Fruit fly (Drosophila melanogaster): ENCODE measurements around the gene CG13901.

Gene CG13901

DNA sequence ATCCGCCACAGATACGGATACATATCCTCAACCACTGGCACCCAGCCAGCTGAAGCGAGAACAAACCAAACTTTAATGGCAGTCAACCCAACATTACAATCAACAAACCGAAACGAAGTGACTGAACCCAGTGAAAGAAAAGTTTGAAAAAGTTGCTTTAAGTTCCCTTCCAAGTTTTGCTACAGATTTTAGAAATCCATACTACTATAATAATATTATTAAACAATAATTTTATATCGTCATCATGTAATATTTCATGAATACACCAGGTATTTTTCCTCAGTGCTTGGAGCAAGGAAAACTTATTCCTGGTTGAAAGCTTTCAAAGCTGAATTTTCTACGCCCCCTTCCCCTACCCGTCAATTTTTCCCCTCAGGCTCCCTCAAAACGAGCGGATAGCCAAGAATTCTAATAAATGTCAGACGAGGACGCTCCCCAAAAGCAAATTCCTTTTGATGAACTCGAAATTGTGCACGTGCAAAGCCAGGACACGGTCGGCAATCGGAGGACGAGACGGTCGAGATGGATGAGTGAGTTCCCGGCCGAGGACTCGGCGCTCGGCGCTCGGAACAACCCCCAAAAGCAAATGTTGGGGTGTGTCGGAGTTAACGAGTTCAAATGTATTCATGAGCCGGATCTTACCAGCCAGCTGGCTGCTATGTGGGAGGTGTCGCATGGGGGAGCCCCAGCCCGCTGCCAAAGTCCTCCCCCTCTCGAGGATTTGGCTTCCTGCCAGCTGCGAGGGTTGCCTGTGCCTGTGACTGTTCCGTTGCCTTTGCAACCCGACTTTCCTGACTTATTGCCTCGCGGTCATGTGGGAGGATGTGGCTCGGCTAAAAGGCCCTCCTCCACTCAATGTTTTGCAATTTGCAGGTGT is 40.5 kb downstream of the CG13901 start:
- peak; percentile 81 for TF ChIP-seq dmrt99B (tag; optimal IDR thresholded peaks at IDR 0.05)
- TF ChIP-seq CG14667 (GFP tag; IDR thresholded peaks at IDR 0.05): peak; percentile 48; the same call in 1 of the 2 replicates
- TF ChIP-seq BtbVII (GFP tag; optimal IDR thresholded peaks at IDR 0.05): peak; percentile 76
- no peak for TF ChIP-seq CG16779 (GFP tag; IDR thresholded peaks at IDR 0.05)
- no peak for TF ChIP-seq CG12744 (GFP tag; optimal IDR thresholded peaks at IDR 0.05)
- peak; percentile 44; the same call in 1 of the 2 replicates for TF ChIP-seq CG6272 (GFP tag; IDR thresholded peaks at IDR 0.05)
- TF ChIP-seq CG6254 (GFP tag; optimal IDR thresholded peaks at IDR 0.05): peak; percentile 49
- TF ChIP-seq dm (GFP tag; optimal IDR thresholded peaks at IDR 0.05): no peak
- 0 out of 3 replicates have a peak, but pooled peaks have one; percentile 17 for TF ChIP-seq B-H1 (GFP tag; IDR thresholded peaks at IDR 0.05)
- no peak for TF ChIP-seq trh (GFP tag; optimal IDR thresholded peaks at IDR 0.05)
- TF ChIP-seq CG14014 (GFP tag; IDR thresholded peaks at IDR 0.05): 0 out of 2 replicates have a peak, but pooled peaks have one; percentile 33
- TF ChIP-seq CG12769 (tag; optimal IDR thresholded peaks at IDR 0.05): peak; percentile 1
- no peak for TF ChIP-seq CG15479 (GFP tag; optimal IDR thresholded peaks at IDR 0.05)
- no peak for TF ChIP-seq CG1602 (GFP tag; optimal IDR thresholded peaks at IDR 0.05)
- TF ChIP-seq Ets97D (GFP tag; optimal IDR thresholded peaks at IDR 0.05): no peak
- TF ChIP-seq Lpt (GFP tag; optimal IDR thresholded peaks at IDR 0.05): no peak
- peak in 1 of 2 experiments; percentile 57 for TF ChIP-seq Hr51 (GFP tag; optimal IDR thresholded peaks at IDR 0.05)
- 0 out of 3 replicates have a peak, but pooled peaks have one; percentile 45 for TF ChIP-seq CG34422 (GFP tag; IDR thresholded peaks at IDR 0.05)
- TF ChIP-seq Adf1 (GFP tag; IDR thresholded peaks at IDR 0.05): no peak
- TF ChIP-seq CG15011 (GFP tag; optimal IDR thresholded peaks at IDR 0.05): peak; percentile 47
- peak; percentile 26 for TF ChIP-seq bcd (GFP tag; optimal IDR thresholded peaks at IDR 0.05)
- TF ChIP-seq Vsx1 (GFP tag; optimal IDR thresholded peaks at IDR 0.05): peak; percentile 28
- no peak for TF ChIP-seq wdn (GFP tag; IDR thresholded peaks at IDR 0.05)
- no peak for TF ChIP-seq vfl (GFP tag; optimal IDR thresholded peaks at IDR 0.05)
- TF ChIP-seq caup (GFP tag; optimal IDR thresholded peaks at IDR 0.05; ENCODE audit: severe bottlenecking): peak; percentile 58
- no peak for TF ChIP-seq CG17568 (GFP tag; optimal IDR thresholded peaks at IDR 0.05)
- peak; percentile 1 for TF ChIP-seq ewg (GFP tag; optimal IDR thresholded peaks at IDR 0.05)
- no peak for TF ChIP-seq CG33213 (GFP tag; optimal IDR thresholded peaks at IDR 0.05)
- TF ChIP-seq CG11085 (GFP tag; IDR thresholded peaks at IDR 0.05): no peak
- TF ChIP-seq inv (GFP tag; IDR thresholded peaks at IDR 0.05; ENCODE audit: partially characterized antibody): no peak
- no peak for TF ChIP-seq Dip3 (GFP tag; optimal IDR thresholded peaks at IDR 0.05)
- no peak for TF ChIP-seq CG1647 (GFP tag; optimal IDR thresholded peaks at IDR 0.05)
- TF ChIP-seq CG1792 (GFP tag; optimal IDR thresholded peaks at IDR 0.05): no peak
- peak; percentile 50; the same call in 2 of the 3 replicates for TF ChIP-seq zfh1 (GFP tag; IDR thresholded peaks at IDR 0.05)
- no peak for TF ChIP-seq CG31365 (tag; optimal IDR thresholded peaks at IDR 0.05)
- no peak for TF ChIP-seq gro (GFP tag; optimal IDR thresholded peaks at IDR 0.05)
- TF ChIP-seq dmrt11E (tag; optimal IDR thresholded peaks at IDR 0.05): no peak
- no peak for TF ChIP-seq Awh (GFP tag; IDR thresholded peaks at IDR 0.05)
- no peak for TF ChIP-seq Sin3A (optimal IDR thresholded peaks at IDR 0.05)
- TF ChIP-seq Chrac-16 (GFP tag; optimal IDR thresholded peaks at IDR 0.05): no peak
- TF ChIP-seq CG8924 (tag; optimal IDR thresholded peaks at IDR 0.05): peak; percentile 51
- peak; percentile 78 for TF ChIP-seq Fer1 (GFP tag; optimal IDR thresholded peaks at IDR 0.05)
- TF ChIP-seq sisA (GFP tag; IDR thresholded peaks at IDR 0.05): peak; percentile 65
- TF ChIP-seq CG7839 (tag; optimal IDR thresholded peaks at IDR 0.05): peak; percentile 76
- TF ChIP-seq CG15601 (tag; optimal IDR thresholded peaks at IDR 0.05): peak; percentile 49
- TF ChIP-seq Deaf1 (tag; optimal IDR thresholded peaks at IDR 0.05): peak; percentile 86
- TF ChIP-seq CG10321 (GFP tag; IDR thresholded peaks at IDR 0.05): no peak
- peak; percentile 85 for TF ChIP-seq abd-A (tag; optimal IDR thresholded peaks at IDR 0.05)
- no peak for TF ChIP-seq Ssrp (tag; optimal IDR thresholded peaks at IDR 0.05)

Data from whole organism, embryonic.